Fruit fly (Drosophila melanogaster) whole organism, prepupa: ENCODE data around the gene Nak.

Experiments used
- CG10631 ChIP-seq: fragments of 200-800 bp; sonication (Bioruptor generic); optimal IDR thresholded peaks from 2 replicates; lab custom pipeline; 2016; ENCODE audit warnings: missing biosample characterization, missing genetic modification characterization
- CG11762 ChIP-seq: fragments of 200-800 bp; sonication (Bioruptor generic); optimal IDR thresholded peaks from 3 replicates; lab custom pipeline; 2016; ENCODE audit warnings: missing biosample characterization, missing genetic modification characterization; ENCODE audit not compliant: insufficient read depth
- CG11902 ChIP-seq: fragments of 200-800 bp; sonication (Bioruptor generic); optimal IDR thresholded peaks from 3 replicates; lab custom pipeline; 2016; ENCODE audit warnings: missing biosample characterization, missing genetic modification characterization
- CG15336 ChIP-seq: fragments of 200-800 bp; sonication (Bioruptor generic); IDR thresholded peaks from 2 replicates; pipeline ENCODE4 v1.3.6; 2022; ENCODE audit warnings: missing biosample characterization, missing genetic modification characterization
- CG16779 ChIP-seq: fragments of 200-800 bp; sonication (Bioruptor generic); optimal IDR thresholded peaks from 3 replicates; lab custom pipeline; 2017; ENCODE audit warnings: missing biosample characterization, mild to moderate bottlenecking, missing genetic modification characterization
- CG3032 ChIP-seq: fragments of 200-800 bp; optimal IDR thresholded peaks from 2 replicates; lab custom pipeline; 2019; ENCODE audit warnings: missing biosample characterization, mild to moderate bottlenecking, missing genetic modification characterization, moderate library complexity
- CG34406 ChIP-seq: fragments of 200-800 bp; sonication (Bioruptor generic); optimal IDR thresholded peaks from 3 replicates; lab custom pipeline; 2016; ENCODE audit warnings: missing biosample characterization, missing genetic modification characterization
- CG4318 ChIP-seq: fragments of 200-800 bp; sonication (Bioruptor generic); optimal IDR thresholded peaks from 3 replicates; lab custom pipeline; 2017; ENCODE audit warnings: missing biosample characterization, mild to moderate bottlenecking, missing genetic modification characterization
- CG6163 ChIP-seq: fragments of 200-800 bp; sonication (Bioruptor generic); IDR thresholded peaks from 3 replicates; pipeline ENCODE4 v1.3.6; 2022; ENCODE audit warnings: missing biosample characterization, missing genetic modification characterization
- CG6808 ChIP-seq: fragments of 200-800 bp; sonication (Bioruptor generic); optimal IDR thresholded peaks from 3 replicates; lab custom pipeline; 2017; ENCODE audit warnings: missing biosample characterization, missing genetic modification characterization, mild to moderate bottlenecking, moderate library complexity, missing genetic modification reagents
- CG6854 ChIP-seq: fragments of 200-800 bp; sonication (Bioruptor generic); optimal IDR thresholded peaks from 2 replicates; lab custom pipeline; 2017; ENCODE audit warnings: missing biosample characterization, mild to moderate bottlenecking, missing genetic modification characterization
- CG7368 ChIP-seq: fragments of 200-800 bp; sonication (Bioruptor generic); optimal IDR thresholded peaks from 3 replicates; lab custom pipeline; 2016; ENCODE audit warnings: missing biosample characterization, missing genetic modification characterization
- CG8119 ChIP-seq: fragments of 200-800 bp; sonication (Bioruptor generic); IDR thresholded peaks from 3 replicates; pipeline ENCODE4 v1.3.6; 2022; ENCODE audit warnings: missing biosample characterization, missing genetic modification characterization
- CG8632 ChIP-seq: fragments of 200-800 bp; sonication (Bioruptor generic); optimal IDR thresholded peaks from 3 replicates; lab custom pipeline; 2016; ENCODE audit warnings: missing biosample characterization, missing genetic modification characterization
- CG9139 ChIP-seq: fragments of 200-800 bp; sonication (Bioruptor generic); optimal IDR thresholded peaks from 3 replicates; lab custom pipeline; 2017; ENCODE audit warnings: missing biosample characterization, mild to moderate bottlenecking, missing genetic modification characterization
- Eip75B ChIP-seq: fragments of 200-800 bp; sonication (Bioruptor generic); optimal IDR thresholded peaks from 3 replicates; lab custom pipeline; 2016; ENCODE audit warnings: missing biosample characterization, missing genetic modification characterization
- Eip78C ChIP-seq: fragments of 200-800 bp; sonication (Bioruptor generic); peaks from one replicate; lab custom pipeline; 2016; ENCODE audit warnings: missing biosample characterization, missing genetic modification characterization
- Ets21C ChIP-seq: fragments of 200-800 bp; sonication (Bioruptor generic); optimal IDR thresholded peaks from 3 replicates; lab custom pipeline; 2016; ENCODE audit warnings: missing biosample characterization, missing genetic modification characterization
- Ets96B ChIP-seq: fragments of 200-800 bp; optimal IDR thresholded peaks from 2 replicates; lab custom pipeline; 2019; ENCODE audit warnings: missing biosample characterization, mild to moderate bottlenecking, missing genetic modification characterization, moderate library complexity
- Hr38 ChIP-seq: sonication (Bioruptor generic); optimal IDR thresholded peaks from 2 replicates; lab custom pipeline; 2016; ENCODE audit warnings: missing biosample characterization, missing genetic modification characterization
- Hr39 ChIP-seq: fragments of 200-800 bp; sonication (Bioruptor generic); optimal IDR thresholded peaks from 2 replicates; lab custom pipeline; 2016; ENCODE audit warnings: missing biosample characterization, missing genetic modification characterization
- Lpt ChIP-seq: fragments of 200-800 bp; sonication (Bioruptor generic); optimal IDR thresholded peaks from 3 replicates; lab custom pipeline; 2016; ENCODE audit warnings: missing biosample characterization, missing genetic modification characterization
- OdsH ChIP-seq: fragments of 200-800 bp; sonication (Bioruptor generic); optimal IDR thresholded peaks from 3 replicates; lab custom pipeline; 2016; ENCODE audit warnings: missing biosample characterization, missing genetic modification characterization
- Smox ChIP-seq: fragments of 200-800 bp; sonication (Bioruptor generic); optimal IDR thresholded peaks from 3 replicates; lab custom pipeline; 2016; ENCODE audit warnings: missing biosample characterization, missing genetic modification characterization
- Sox14 ChIP-seq: fragments of 200-800 bp; sonication (Bioruptor generic); optimal IDR thresholded peaks from 3 replicates; lab custom pipeline; 2016; ENCODE audit warnings: missing biosample characterization, missing genetic modification characterization
- Sox15 ChIP-seq: fragments of 200-800 bp; sonication (Bioruptor generic); optimal IDR thresholded peaks from 3 replicates; lab custom pipeline; 2016; ENCODE audit warnings: missing biosample characterization, missing genetic modification characterization
- achi ChIP-seq: fragments of 200-800 bp; sonication (Bioruptor generic); optimal IDR thresholded peaks from 3 replicates; lab custom pipeline; 2016; ENCODE audit warnings: missing biosample characterization, missing genetic modification characterization
- acj6 ChIP-seq: fragments of 200-800 bp; sonication (Bioruptor generic); optimal IDR thresholded peaks from 3 replicates; lab custom pipeline; 2016; ENCODE audit warnings: missing biosample characterization, missing genetic modification characterization
- cyc ChIP-seq: fragments of 200-800 bp; sonication (Bioruptor generic); optimal IDR thresholded peaks from 3 replicates; lab custom pipeline; 2016; ENCODE audit warnings: missing biosample characterization, missing genetic modification characterization
- dsx ChIP-seq: fragments of 200-800 bp; optimal IDR thresholded peaks from 3 replicates; lab custom pipeline; 2019; ENCODE audit warnings: missing biosample characterization, mild to moderate bottlenecking, missing genetic modification characterization, moderate library complexity; ENCODE audit not compliant: poor library complexity, severe bottlenecking
- eg ChIP-seq: fragments of 200-800 bp; sonication (Bioruptor generic); IDR thresholded peaks from 3 replicates; pipeline ENCODE4 v1.3.6; 2022; ENCODE audit warnings: missing biosample characterization, missing genetic modification characterization
- esn ChIP-seq: fragments of 200-800 bp; sonication (Bioruptor generic); optimal IDR thresholded peaks from 2 replicates; lab custom pipeline; 2016; ENCODE audit warnings: missing biosample characterization, mild to moderate bottlenecking, missing genetic modification characterization, moderate library complexity
- fd59A ChIP-seq: fragments of 200-800 bp; sonication (Bioruptor generic); optimal IDR thresholded peaks from 2 replicates; lab custom pipeline; 2017; ENCODE audit warnings: missing biosample characterization, mild to moderate bottlenecking, missing genetic modification characterization, missing genetic modification reagents
- fd85E ChIP-seq: fragments of 200-800 bp; sonication (Bioruptor generic); optimal IDR thresholded peaks from 3 replicates; lab custom pipeline; 2016; ENCODE audit warnings: missing biosample characterization, missing genetic modification characterization
- lz ChIP-seq: fragments of 200-800 bp; sonication (Bioruptor generic); optimal IDR thresholded peaks from 3 replicates; lab custom pipeline; 2016; ENCODE audit warnings: missing biosample characterization, missing genetic modification characterization
- pdm3 ChIP-seq: fragments of 200-800 bp; sonication (Bioruptor generic); optimal IDR thresholded peaks from 3 replicates; lab custom pipeline; 2016; ENCODE audit warnings: missing biosample characterization, missing genetic modification characterization
- salr ChIP-seq, 2 experiments: fragments of 200-800 bp; sonication (Bioruptor generic); optimal IDR thresholded peaks; 3 replicates each; lab custom pipeline; 2016 to 2018; ENCODE audit warnings: missing biosample characterization in 2 of 2, missing genetic modification characterization in 2 of 2, mild to moderate bottlenecking in 1 of 2
- ss ChIP-seq, 2 experiments: fragments of 200-800 bp; sonication (Bioruptor generic); optimal IDR thresholded peaks; 2 replicates in 1 of 2; 3 replicates in 1 of 2; lab custom pipeline; 2017 to 2018; ENCODE audit warnings: mild to moderate bottlenecking in 2 of 2, missing biosample characterization in 2 of 2, missing genetic modification characterization in 2 of 2, moderate library complexity in 1 of 2
- vri ChIP-seq: fragments of 200-800 bp; sonication (Bioruptor generic); optimal IDR thresholded peaks from 3 replicates; lab custom pipeline; 2016; ENCODE audit warnings: missing biosample characterization, mild to moderate bottlenecking, missing genetic modification characterization

Nak gene

DNA sequence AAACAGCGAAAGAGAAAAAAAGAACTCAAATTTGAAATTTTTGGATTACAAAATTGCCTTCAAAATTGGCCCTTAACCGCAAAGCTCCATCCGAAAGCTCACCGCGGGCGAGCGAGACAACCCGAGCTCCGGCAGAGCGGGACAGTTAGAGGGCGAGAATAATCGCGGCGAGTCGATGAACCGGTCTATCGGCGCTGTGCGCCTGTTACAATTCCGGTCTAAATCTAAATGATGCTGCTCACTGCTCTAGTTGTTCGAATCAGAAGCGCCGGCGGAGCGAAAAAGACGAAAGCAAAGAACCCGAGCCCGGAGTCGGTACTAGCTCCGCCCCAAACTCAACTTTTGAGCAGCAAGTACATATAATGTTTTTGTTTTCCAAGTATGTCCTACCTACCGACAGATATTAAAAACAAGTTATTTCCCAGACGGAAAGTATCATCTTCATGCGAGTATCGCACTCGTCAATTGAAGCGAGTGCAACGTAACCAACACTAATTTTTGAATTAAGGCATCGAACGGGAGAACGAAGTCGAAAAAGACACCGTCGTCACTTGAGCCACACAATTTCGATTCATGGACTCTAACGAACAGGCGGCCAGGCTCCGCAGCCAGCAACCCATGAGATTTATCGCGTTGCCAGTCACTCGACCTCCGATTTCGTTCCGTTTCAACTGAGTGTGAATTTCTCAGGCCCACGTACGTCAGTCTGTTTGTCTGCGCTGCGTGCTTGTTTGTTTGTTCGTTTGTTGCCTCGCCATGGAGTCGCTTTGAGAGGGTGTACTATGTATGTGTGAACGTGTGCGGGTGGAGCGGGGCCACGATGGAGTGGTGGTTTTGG lies 24.1 kb downstream of the Nak start (continued):
- no peak for TF ChIP-seq CG8632
- TF ChIP-seq lz (GFP tag; lab: Kevin White, UChicago): no peak
- no peak for TF ChIP-seq fd85E
- no peak for TF ChIP-seq CG8119
- TF ChIP-seq CG11762 (GFP tag; lab: Kevin White, UChicago): no peak
- TF ChIP-seq Eip75B (GFP tag; lab: Kevin White, UChicago): peak; percentile 47
- TF ChIP-seq Hr39: no peak
- no peak for TF ChIP-seq CG11902 (GFP tag; lab: Kevin White, UChicago)
- TF ChIP-seq Ets96B: no peak
- TF ChIP-seq pdm3 (GFP tag; lab: Kevin White, UChicago): no peak
- no peak for TF ChIP-seq OdsH (GFP tag; lab: Kevin White, UChicago)
- no peak for TF ChIP-seq CG6163 (GFP tag; lab: Robert Waterston, UW)
- TF ChIP-seq cyc (GFP tag; lab: Kevin White, UChicago): no peak
- no peak for TF ChIP-seq CG4318 (GFP tag; lab: Kevin White, UChicago)
- peak; percentile 29 for TF ChIP-seq CG16779 (tag; lab: Kevin White, UChicago)
- no peak for TF ChIP-seq CG15336 (GFP tag; lab: Robert Waterston, UW)
- no peak for TF ChIP-seq eg

DNA sequence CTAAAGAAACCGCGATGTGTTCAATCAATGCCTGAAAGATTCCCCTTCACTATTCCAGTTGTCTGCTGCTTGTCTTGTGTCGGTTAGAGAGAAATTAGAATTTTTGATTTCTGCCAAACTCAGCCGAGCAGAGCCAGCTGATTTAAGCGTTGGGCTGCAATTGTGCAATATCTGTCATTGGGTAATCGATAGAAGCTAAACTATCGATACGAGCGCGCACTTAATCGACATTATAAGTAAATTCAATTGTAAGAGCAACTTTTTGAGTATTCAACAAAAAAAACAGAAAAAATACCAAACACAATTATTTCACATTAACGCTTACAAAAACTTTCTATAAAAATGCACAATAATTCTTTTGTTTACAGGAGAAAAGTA lies 24.8 kb downstream of the Nak start, which contains the start of gene ssp3:
TSS of gene ssp3 (minus strand) at position 164 of the 378 bp plus-strand sequence.
- peak; percentile 82 for TF ChIP-seq vri
- TF ChIP-seq acj6: no peak
- TF ChIP-seq Eip78C: peak; percentile 25
- TF ChIP-seq salr (GFP tag; optimal IDR thresholded peaks at IDR 0.05; lab: Kevin White, UChicago): no peak
- TF ChIP-seq Hr38: no peak
- no peak for TF ChIP-seq ss (GFP tag; optimal IDR thresholded peaks at IDR 0.05; lab: Kevin White, UChicago)
- TF ChIP-seq Ets96B: no peak
- TF ChIP-seq OdsH (GFP tag; lab: Kevin White, UChicago): no peak
- TF ChIP-seq esn (GFP tag; lab: Kevin White, UChicago): no peak
- TF ChIP-seq Sox14 (GFP tag; lab: Kevin White, UChicago): peak; percentile 18
- TF ChIP-seq Lpt: no peak
- TF ChIP-seq achi (GFP tag; lab: Kevin White, UChicago): peak; percentile 95

- TF ChIP-seq CG6854 (GFP tag; lab: Kevin White, UChicago): peak; percentile 38
- no peak for TF ChIP-seq Sox15 (GFP tag; lab: Kevin White, UChicago)
- TF ChIP-seq CG7368 (GFP tag; lab: Kevin White, UChicago): no peak
- TF ChIP-seq CG34406 (GFP tag; lab: Kevin White, UChicago): no peak
- no peak for TF ChIP-seq Ets21C (GFP tag; lab: Kevin White, UChicago)
- no peak for TF ChIP-seq CG10631 (GFP tag; lab: Kevin White, UChicago)
- TF ChIP-seq Hr39: no peak
- TF ChIP-seq CG9139 (GFP tag; lab: Kevin White, UChicago): no peak
- TF ChIP-seq fd59A (GFP tag; lab: Kevin White, UChicago): no peak
- TF ChIP-seq Lpt: no peak
- peak; percentile 42 for TF ChIP-seq Eip78C
- peak; percentile 46 for TF ChIP-seq dsx
- no peak for TF ChIP-seq CG3032 (tag; lab: Kevin White, UChicago)
- TF ChIP-seq CG8632: no peak
- TF ChIP-seq ss (GFP tag; optimal IDR thresholded peaks at IDR 0.05; lab: Kevin White, UChicago): peak; percentile 68 to 69
- no peak for TF ChIP-seq Smox
- peak; percentile 43 for TF ChIP-seq CG6808 (GFP tag; lab: Kevin White, UChicago)
- no peak for TF ChIP-seq fd85E
Observed at dm6 chr2L:18943309-18943708, 25.2 kb downstream of the Nak start.
